Fruit fly (Drosophila melanogaster): ENCODE measurements around the gene CG9926.

CG9926 gene

dm6 chr3R:13899727-13900209 lies 51.2 kb downstream of the CG9926 start:
- no peak for TF ChIP-seq CG8159 (tag; optimal IDR thresholded peaks at IDR 0.05)
- no peak for TF ChIP-seq gl (tag; optimal IDR thresholded peaks at IDR 0.05)
- TF ChIP-seq CG34367 (tag; optimal IDR thresholded peaks at IDR 0.05), result no peak
- TF ChIP-seq CG32121 (GFP tag; IDR thresholded peaks at IDR 0.05), result no peak
- TF ChIP-seq fd96Ca (GFP tag; IDR thresholded peaks at IDR 0.05), result no peak
- no peak for TF ChIP-seq D1 (tag; optimal IDR thresholded peaks at IDR 0.05)
- no peak for TF ChIP-seq Pif1A (GFP tag; optimal IDR thresholded peaks at IDR 0.05)
- no peak for TF ChIP-seq Snoo (tag; optimal IDR thresholded peaks at IDR 0.05)
- no peak for TF ChIP-seq CG4496 (GFP tag; IDR thresholded peaks at IDR 0.05)
- no peak for TF ChIP-seq CG14655 (GFP tag; optimal IDR thresholded peaks at IDR 0.05)
- no peak for TF ChIP-seq CG8301 (tag; optimal IDR thresholded peaks at IDR 0.05)
- no peak for TF ChIP-seq CG12605 (GFP tag; IDR thresholded peaks at IDR 0.05)
- no peak for TF ChIP-seq EcR (GFP tag; optimal IDR thresholded peaks at IDR 0.05)
- no peak for TF ChIP-seq Pif1B (GFP tag; optimal IDR thresholded peaks at IDR 0.05)
- no peak for TF ChIP-seq Ets98B (GFP tag; IDR thresholded peaks at IDR 0.05)
